Worm (Caenorhabditis elegans) whole organism, midembryonic: ENCODE measurements around the gene nhr-179.

ENCODE experiments used
- T22C8.4 ChIP-seq: fragments of 200-800 bp; sonication (Bioruptor generic); IDR thresholded peaks from 2 replicates; pipeline ENCODE4 v1.3.6; 2022; ENCODE audit warnings: missing genetic modification characterization, missing compliant biosample characterization
- cog-1 ChIP-seq: sonication (generic microtip); optimal IDR thresholded peaks from 2 replicates; lab custom pipeline; 2016; ENCODE audit warnings: missing genetic modification characterization, missing compliant biosample characterization
- flt-1 ChIP-seq: fragments of 200-800 bp; sonication (Bioruptor generic); IDR thresholded peaks from 2 replicates; pipeline ENCODE4 v1.3.6; 2022; ENCODE audit warnings: missing genetic modification characterization, missing compliant biosample characterization
- klf-2 ChIP-seq: fragments of 200-800 bp; sonication (Bioruptor generic); conservative IDR thresholded peaks from 2 replicates; pipeline ENCODE4 v1.3.6; 2022; ENCODE audit warnings: missing genetic modification reagents, missing genetic modification characterization, missing compliant biosample characterization
- med-1 ChIP-seq: sonication (generic microtip); optimal IDR thresholded peaks from 2 replicates; lab custom pipeline; 2017; ENCODE audit warnings: missing genetic modification characterization, mild to moderate bottlenecking, missing compliant biosample characterization, antibody characterized with exemption, missing genetic modification reagents; ENCODE audit not compliant: insufficient read depth
- ref-1 ChIP-seq: fragments of 200-800 bp; sonication (Bioruptor generic); conservative IDR thresholded peaks from 2 replicates; pipeline ENCODE4 v1.3.6; 2022; ENCODE audit warnings: missing genetic modification reagents, missing genetic modification characterization, missing compliant biosample characterization
- tab-1 ChIP-seq: fragments of 200-800 bp; sonication (Bioruptor generic); IDR thresholded peaks from 2 replicates; pipeline ENCODE4 v1.3.6; 2022; ENCODE audit warnings: missing genetic modification characterization, missing compliant biosample characterization
- ztf-23 ChIP-seq: fragments of 200-800 bp; sonication (Bioruptor generic); IDR thresholded peaks from 2 replicates; pipeline ENCODE4 v1.3.6; 2022; ENCODE audit warnings: missing genetic modification reagents, missing genetic modification characterization, missing compliant biosample characterization
- ztf-29 ChIP-seq: fragments of 200-800 bp; sonication (Bioruptor generic); IDR thresholded peaks from 2 replicates; pipeline ENCODE4 v1.3.6; 2022; ENCODE audit warnings: missing genetic modification reagents, missing genetic modification characterization, missing compliant biosample characterization

Gene nhr-179

ce11 chrV:1572585-1572984, 46.1 kb downstream of the nhr-179 start:
- TF ChIP-seq T22C8.4 (GFP tag; lab: Robert Waterston, UW): no peak
- TF ChIP-seq ztf-29: no peak
- no peak for TF ChIP-seq ztf-23 (GFP tag; lab: Robert Waterston, UW)
- TF ChIP-seq ref-1: no peak
- TF ChIP-seq flt-1: no peak
- TF ChIP-seq cog-1 (tag; lab: Kevin White, UChicago): no peak
- TF ChIP-seq med-1 (GFP tag; lab: Kevin White, UChicago): no peak

- peak; percentile 43 for TF ChIP-seq cog-1 (tag; lab: Kevin White, UChicago)
- TF ChIP-seq T22C8.4 (GFP tag; lab: Robert Waterston, UW): no peak
These were observed 48.0 kb downstream of the nhr-179 start for ce11 chrV:1570679-1571078.

ce11 chrV:1569750-1570419, 48.8 kb downstream of the nhr-179 start:
- TF ChIP-seq ztf-29 (no peak), T22C8.4 (GFP tag; lab: Robert Waterston, UW) (no peak), ztf-23 (GFP tag; lab: Robert Waterston, UW) (no peak), flt-1 (no peak), klf-2 (GFP tag; lab: Robert Waterston, UW) (no peak), tab-1 (no peak), med-1 (GFP tag; lab: Kevin White, UChicago) (no peak), cog-1 (tag; lab: Kevin White, UChicago) (no peak), ref-1 (no peak)

ce11 chrV:1566776-1567175, 51.9 kb downstream of the nhr-179 start, which contains the start of gene cdc-25.2:
Gene cdc-25.2 (plus strand): TSS chrV:1567076.
- TF ChIP-seq ztf-29 (no peak), cog-1 (tag; lab: Kevin White, UChicago) (no peak), klf-2 (GFP tag; lab: Robert Waterston, UW) (no peak), med-1 (GFP tag; lab: Kevin White, UChicago) (no peak), ref-1 (no peak), tab-1 (no peak), T22C8.4 (GFP tag; lab: Robert Waterston, UW) (no peak), flt-1 (no peak), ztf-23 (GFP tag; lab: Robert Waterston, UW) (no peak)
